Fruit fly (Drosophila melanogaster) whole organism, adult: ENCODE results near the gene CG11350.

ENCODE experiments used
- CG12768 ChIP-seq: fragments of 200-800 bp; sonication (Bioruptor generic); optimal IDR thresholded peaks from 2 replicates; lab custom pipeline; 2017; ENCODE audit warnings: missing biosample characterization, missing genetic modification characterization, mild to moderate bottlenecking, moderate library complexity, missing genetic modification reagents
- CG14711 ChIP-seq: fragments of 200-800 bp; sonication (Bioruptor generic); optimal IDR thresholded peaks from 2 replicates; lab custom pipeline; 2018; ENCODE audit warnings: missing biosample characterization, mild to moderate bottlenecking, missing genetic modification characterization, moderate library complexity
- CG1620 ChIP-seq: fragments of 200-800 bp; sonication (Bioruptor generic); optimal IDR thresholded peaks from 2 replicates; lab custom pipeline; 2016; ENCODE audit warnings: missing biosample characterization, missing genetic modification characterization
- CG7045 ChIP-seq: fragments of 200-800 bp; sonication (Bioruptor generic); optimal IDR thresholded peaks from 2 replicates; lab custom pipeline; 2017; ENCODE audit warnings: missing biosample characterization, mild to moderate bottlenecking, missing genetic modification characterization
- Hr96 ChIP-seq: fragments of 200-800 bp; sonication (Bioruptor generic); optimal IDR thresholded peaks from 2 replicates; lab custom pipeline; 2016; ENCODE audit warnings: missing biosample characterization, missing genetic modification characterization
- cic ChIP-seq: fragments of 200-800 bp; sonication (Bioruptor generic); optimal IDR thresholded peaks from 2 replicates; lab custom pipeline; 2017; ENCODE audit warnings: missing biosample characterization, mild to moderate bottlenecking, missing genetic modification characterization, moderate library complexity
- kay ChIP-seq: fragments of 200-800 bp; sonication (Bioruptor generic); peaks from one replicate; lab custom pipeline; 2016; ENCODE audit warnings: missing biosample characterization, missing genetic modification characterization, borderline replicate concordance
- tj ChIP-seq: fragments of 200-800 bp; sonication (Bioruptor generic); optimal IDR thresholded peaks from 3 replicates; lab custom pipeline; 2017; ENCODE audit warnings: missing biosample characterization, mild to moderate bottlenecking, missing genetic modification characterization, moderate library complexity

dm6 chr3L:4460307-4461088 lies 22.1 kb upstream of the CG11350 start, which contains the start of gene CG15022:
- TF ChIP-seq tj, result no peak
- TF ChIP-seq kay (GFP tag; lab: Kevin White, UChicago), result no peak
- TF ChIP-seq CG1620 (GFP tag; lab: Kevin White, UChicago), result no peak
- TF ChIP-seq cic (GFP tag; lab: Kevin White, UChicago), result no peak
- TF ChIP-seq CG12768, result no peak
- TF ChIP-seq CG7045 (GFP tag; lab: Kevin White, UChicago), result no peak
- no peak for TF ChIP-seq Hr96 (GFP tag; lab: Kevin White, UChicago)
- no peak for TF ChIP-seq CG14711 (tag; lab: Kevin White, UChicago)
